Worm (Caenorhabditis elegans): ENCODE data around the gene pgap-3.

Gene pgap-3

ce11 chrV:6000368-6000802 lies 47.3 kb downstream of the pgap-3 start (continued):
- TF ChIP-seq gei-17 (GFP tag; optimal IDR thresholded peaks at IDR 0.05) (peak; percentile 36), egrh-3 (GFP tag; IDR thresholded peaks at IDR 0.05) (0 out of 2 replicates have a peak, but pooled peaks have one; percentile 14), egl-18 (GFP tag; IDR thresholded peaks at IDR 0.05) (0 out of 2 replicates have a peak, but pooled peaks have one; percentile 21), T26A5.8 (tag; optimal IDR thresholded peaks at IDR 0.05) (no peak), F10E7.11 (tag; optimal IDR thresholded peaks at IDR 0.05) (no peak), F57A8.1 (GFP tag; optimal IDR thresholded peaks at IDR 0.05) (no peak), cebp-1 (GFP tag; IDR thresholded peaks at IDR 0.05) (peak; percentile 26; the same call in 1 of the 2 replicates), cebp-1 (tag; optimal IDR thresholded peaks at IDR 0.05) (peak; percentile 91), nfya-2 (GFP tag; IDR thresholded peaks at IDR 0.05) (no peak), ztf-25 (GFP tag; IDR thresholded peaks at IDR 0.05) (no peak), nfyb-1 (GFP tag; IDR thresholded peaks at IDR 0.05) (peak; percentile 91), T07F8.4 (tag; optimal IDR thresholded peaks at IDR 0.05) (no peak), Y79H2A.3 (GFP tag; conservative IDR thresholded peaks at IDR 0.05) (no peak), tbx-9 (tag; optimal IDR thresholded peaks at IDR 0.05; ENCODE audit: borderline replicate concordance) (no peak), F33H1.4 (GFP tag; IDR thresholded peaks at IDR 0.05) (no peak), nhr-120 (GFP tag; IDR thresholded peaks at IDR 0.05) (no peak), ama-1 (optimal IDR thresholded peaks at IDR 0.05) (no peak), ama-1 (GFP tag; optimal IDR thresholded peaks at IDR 0.05) (no peak), zim-3 (tag; optimal IDR thresholded peaks at IDR 0.05) (no peak), tlf-1 (GFP tag; optimal IDR thresholded peaks at IDR 0.05) (peak; percentile 85), ztf-28 (GFP tag; IDR thresholded peaks at IDR 0.05) (no peak), Y56A3A.18 (GFP tag; IDR thresholded peaks at IDR 0.05) (peak; percentile 89; the same call in 1 of the 2 replicates), dpff-1 (tag; optimal IDR thresholded peaks at IDR 0.05) (no peak), B0336.3 (GFP tag; IDR thresholded peaks at IDR 0.05) (peak; percentile 93), rcor-1 (GFP tag; IDR thresholded peaks at IDR 0.05) (peak; percentile 37; the same call in 1 of the 2 replicates), F23B12.7 (tag; optimal IDR thresholded peaks at IDR 0.05; ENCODE audit: insufficient read depth) (no peak), athp-1 (tag; optimal IDR thresholded peaks at IDR 0.05) (peak; percentile 69), let-607 (tag; optimal IDR thresholded peaks at IDR 0.05) (peak; percentile 84 to 92), xnd-1 (tag; optimal IDR thresholded peaks at IDR 0.05) (no peak), ceh-100 (GFP tag; IDR thresholded peaks at IDR 0.05) (no peak), sea-2 (GFP tag; IDR thresholded peaks at IDR 0.05) (no peak), K12H6.12 (tag; optimal IDR thresholded peaks at IDR 0.05) (peak; percentile 87), F37B4.10 (GFP tag; IDR thresholded peaks at IDR 0.05) (peak; percentile 89; the same call in 1 of the 2 replicates), hrde-1 (tag; optimal IDR thresholded peaks at IDR 0.05; ENCODE audit: borderline replicate concordance) (no peak), let-526 (GFP tag; IDR thresholded peaks at IDR 0.05) (peak; percentile 80; the same call in 1 of the 2 replicates), F39B2.1 (GFP tag; IDR thresholded peaks at IDR 0.05) (no peak), F49E8.2 (tag; optimal IDR thresholded peaks at IDR 0.05; ENCODE audit: insufficient read depth) (no peak), die-1 (tag; optimal IDR thresholded peaks at IDR 0.05) (peak; percentile 62), ztf-6 (GFP tag; IDR thresholded peaks at IDR 0.05) (no peak), tbp1 (GFP tag; optimal IDR thresholded peaks at IDR 0.05) (peak; percentile 64), bed-2 (GFP tag; IDR thresholded peaks at IDR 0.05) (no peak), somi-1 (GFP tag; optimal IDR thresholded peaks at IDR 0.05) (peak; percentile 78), snpc-1.1 (tag; optimal IDR thresholded peaks at IDR 0.05; ENCODE audit: insufficient read depth) (no peak), nhr-27 (tag; optimal IDR thresholded peaks at IDR 0.05) (no peak), lin-40 (tag; optimal IDR thresholded peaks at IDR 0.05) (peak; percentile 95)

All from whole organism, young adult.